Fruit fly (Drosophila melanogaster) whole organism, adult: Measurements from ENCODE around the gene CG5050.

Experiments
- CG5204 ChIP-seq: fragments of 200-800 bp; sonication (Bioruptor generic); optimal IDR thresholded peaks from 2 replicates; lab custom pipeline; 2016; ENCODE audit warnings: missing biosample characterization, missing genetic modification characterization
- CG7101 ChIP-seq: fragments of 200-800 bp; sonication (Bioruptor generic); optimal IDR thresholded peaks from 2 replicates; lab custom pipeline; 2018; ENCODE audit warnings: missing biosample characterization, mild to moderate bottlenecking, missing genetic modification characterization, moderate library complexity
- Crg-1 ChIP-seq: fragments of 200-800 bp; sonication (Bioruptor generic); optimal IDR thresholded peaks from 2 replicates; lab custom pipeline; 2016; ENCODE audit warnings: missing biosample characterization, missing genetic modification characterization
- bab1 ChIP-seq: fragments of 200-800 bp; sonication (Bioruptor generic); optimal IDR thresholded peaks from 3 replicates; lab custom pipeline; 2019; ENCODE audit warnings: missing biosample characterization, mild to moderate bottlenecking, missing genetic modification characterization, moderate library complexity
- cic ChIP-seq: fragments of 200-800 bp; sonication (Bioruptor generic); optimal IDR thresholded peaks from 2 replicates; lab custom pipeline; 2017; ENCODE audit warnings: missing biosample characterization, mild to moderate bottlenecking, missing genetic modification characterization, moderate library complexity

DNA sequence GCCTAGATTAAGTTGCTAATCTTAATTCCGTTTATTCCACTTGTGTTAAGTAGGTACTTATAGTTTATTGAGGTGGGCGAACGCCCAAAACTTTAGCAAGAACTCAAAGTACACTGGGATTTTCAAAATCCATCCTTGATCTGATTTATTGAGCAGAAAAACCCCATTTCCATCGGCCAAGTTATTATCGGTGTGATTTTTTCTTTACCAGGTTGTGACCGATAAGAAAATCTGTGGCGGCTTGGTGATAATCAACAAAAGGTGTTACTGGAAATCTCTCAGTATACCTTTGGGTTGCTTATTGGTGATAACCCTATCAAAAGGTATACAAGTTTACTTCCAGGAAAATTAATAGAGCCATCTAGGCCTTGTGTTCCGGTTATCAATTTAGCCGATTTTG, 32.3 kb upstream of the CG5050 start:
- TF ChIP-seq cic = no peak
- no peak for TF ChIP-seq CG7101
- no peak for TF ChIP-seq Crg-1 (GFP tag; lab: Kevin White, UChicago)
- no peak for TF ChIP-seq bab1 (GFP tag; lab: Kevin White, UChicago)
- no peak for TF ChIP-seq CG5204
